Worm (Caenorhabditis elegans): ENCODE data around the gene srt-55.

DNA sequence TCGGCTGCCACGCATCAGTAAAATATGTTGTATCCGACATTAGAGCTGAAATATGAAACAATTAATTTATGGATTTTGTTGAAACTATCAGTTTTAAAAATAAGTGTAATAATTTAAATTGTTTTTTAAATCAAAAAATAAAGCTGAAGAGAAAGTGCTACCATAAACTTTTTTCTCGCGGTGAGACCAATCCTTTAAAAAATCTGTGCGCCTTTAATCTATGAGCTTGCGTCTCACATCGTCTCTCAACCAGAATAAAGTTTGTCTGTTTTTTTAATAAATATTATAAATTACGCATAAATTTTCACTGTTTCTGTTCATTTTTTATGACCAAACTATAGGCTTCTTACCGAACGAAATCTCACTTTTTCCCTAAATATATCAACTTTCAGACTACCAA, 23.0 kb downstream of the srt-55 start, which contains the start of gene T16H12.3:
- no peak for TF ChIP-seq ztf-11 (tag; optimal IDR thresholded peaks at IDR 0.05)
- TF ChIP-seq bed-3 (GFP tag; optimal IDR thresholded peaks at IDR 0.05), result no peak
- TF ChIP-seq nhr-12 (tag; optimal IDR thresholded peaks at IDR 0.05), result no peak
